Worm (Caenorhabditis elegans) whole organism, late embryonic: ENCODE data around the gene ceh-75.

Experiments
- F13H6.1 ChIP-seq: sonication (generic microtip); optimal IDR thresholded peaks from 2 replicates; lab custom pipeline; 2016; ENCODE audit warnings: missing genetic modification characterization, missing compliant biosample characterization
- K09A11.1 ChIP-seq: sonication (generic microtip); optimal IDR thresholded peaks from 2 replicates; lab custom pipeline; 2017; ENCODE audit warnings: antibody characterized with exemption, mild to moderate bottlenecking, missing genetic modification characterization, missing compliant biosample characterization; ENCODE audit not compliant: insufficient read depth
- ceh-2 ChIP-seq: sonication (generic microtip); optimal IDR thresholded peaks from 2 replicates; lab custom pipeline; 2016; ENCODE audit warnings: missing genotype, missing genetic modification characterization, missing compliant biosample characterization
- ceh-22 ChIP-seq: sonication (generic microtip); optimal IDR thresholded peaks from 2 replicates; lab custom pipeline; 2017; ENCODE audit warnings: missing biosample characterization, missing genetic modification characterization
- che-1 ChIP-seq: sonication (generic microtip); optimal IDR thresholded peaks from 2 replicates; lab custom pipeline; 2016; ENCODE audit warnings: mild to moderate bottlenecking, missing genetic modification characterization, missing compliant biosample characterization
- nhr-11 ChIP-seq: fragments of 150-350 bp; optimal IDR thresholded peaks from 2 replicates; lab custom pipeline; 2014; ENCODE audit warnings: missing biosample characterization, missing genetic modification characterization
- tbx-2 ChIP-seq: sonication (generic microtip); optimal IDR thresholded peaks from 2 replicates; lab custom pipeline; 2016; ENCODE audit warnings: missing genetic modification characterization, missing compliant biosample characterization

- TF ChIP-seq ceh-2, result no peak
- TF ChIP-seq F13H6.1 (tag; lab: Kevin White, UChicago), result no peak
- no peak for TF ChIP-seq nhr-11
- no peak for TF ChIP-seq che-1
- TF ChIP-seq tbx-2, result no peak
- TF ChIP-seq K09A11.1 (tag; lab: Kevin White, UChicago), result no peak
- TF ChIP-seq ceh-22 (tag; lab: Kevin White, UChicago), result no peak
Observed at ce11 chrV:9921288-9921687, at the start of gene ceh-75.
